Worm (Caenorhabditis elegans) whole organism, L2 larva: ENCODE measurements around the gene C23H3.2.

Experiments used
- C34F6.9 ChIP-seq: fragments of 150-350 bp; optimal IDR thresholded peaks from 2 replicates; lab custom pipeline; 2014; ENCODE audit warnings: missing biosample characterization, missing genetic modification characterization
- F13H6.1 ChIP-seq: sonication (generic microtip); optimal IDR thresholded peaks from 2 replicates; lab custom pipeline; 2016; ENCODE audit warnings: missing genetic modification characterization, missing compliant biosample characterization
- R02D3.7 ChIP-seq: fragments of 150-350 bp; optimal IDR thresholded peaks from 2 replicates; lab custom pipeline; 2014; ENCODE audit warnings: missing biosample characterization, missing genetic modification characterization
- Y55F3AM.14 ChIP-seq: fragments of 200-800 bp; sonication (Bioruptor generic); optimal IDR thresholded peaks from 2 replicates; lab custom pipeline; 2018; ENCODE audit warnings: mild to moderate bottlenecking, missing genetic modification characterization, missing compliant biosample characterization
- ZK546.5 ChIP-seq: sonication (generic microtip); optimal IDR thresholded peaks from 2 replicates; lab custom pipeline; 2017; ENCODE audit warnings: missing biosample characterization, missing genetic modification characterization
- alr-1 ChIP-seq: fragments of 150-350 bp; optimal IDR thresholded peaks from 2 replicates; lab custom pipeline; 2014; ENCODE audit warnings: missing biosample characterization, missing genetic modification characterization
- aly-2 ChIP-seq: fragments of 150-350 bp; optimal IDR thresholded peaks from 2 replicates; lab custom pipeline; 2014; ENCODE audit warnings: missing biosample characterization, missing genetic modification characterization
- ama-1 ChIP-seq: fragments of 150-350 bp; optimal IDR thresholded peaks from 2 replicates; lab custom pipeline; 2018; ENCODE audit warnings: inconsistent platforms
- blmp-1 ChIP-seq: sonication (generic microtip); optimal IDR thresholded peaks from 2 replicates; lab custom pipeline; 2017; ENCODE audit warnings: missing genetic modification characterization, mild to moderate bottlenecking, missing compliant biosample characterization, antibody characterized with exemption, moderate library complexity; ENCODE audit not compliant: insufficient read depth
- ceh-82 ChIP-seq: fragments of 150-350 bp; optimal IDR thresholded peaks from 2 replicates; lab custom pipeline; 2014; ENCODE audit warnings: missing biosample characterization, missing genetic modification characterization
- crh-2 ChIP-seq: sonication (generic microtip); optimal IDR thresholded peaks from 2 replicates; lab custom pipeline; 2017; ENCODE audit warnings: missing biosample characterization, missing genetic modification characterization
- dmd-4 ChIP-seq: sonication (generic microtip); optimal IDR thresholded peaks from 2 replicates; lab custom pipeline; 2017; ENCODE audit warnings: missing biosample characterization, missing genetic modification characterization
- egl-27 ChIP-seq: sonication (generic microtip); optimal IDR thresholded peaks from 3 replicates; lab custom pipeline; 2017; ENCODE audit warnings: missing biosample characterization, missing genetic modification reagents, missing genetic modification characterization
- elt-1 ChIP-seq: fragments of 150-350 bp; optimal IDR thresholded peaks from 2 replicates; lab custom pipeline; 2014; ENCODE audit warnings: missing biosample characterization, missing genetic modification characterization
- elt-3 ChIP-seq: sonication (generic microtip); optimal IDR thresholded peaks from 2 replicates; lab custom pipeline; 2017; ENCODE audit warnings: missing biosample characterization, missing genetic modification characterization
- fos-1 ChIP-seq: fragments of 150-350 bp; optimal IDR thresholded peaks from 2 replicates; lab custom pipeline; 2014; ENCODE audit warnings: missing biosample characterization, missing genetic modification characterization
- lin-11 ChIP-seq: fragments of 150-350 bp; sonication (generic microtip); optimal IDR thresholded peaks from 2 replicates; lab custom pipeline; 2014; ENCODE audit warnings: missing biosample characterization, missing genetic modification characterization, inconsistent platforms, mixed read lengths
- lin-13 ChIP-seq: fragments of 150-350 bp; optimal IDR thresholded peaks from 2 replicates; lab custom pipeline; 2014; ENCODE audit warnings: missing biosample characterization, missing genetic modification reagents, missing genetic modification characterization
- lin-39 ChIP-seq: fragments of 150-350 bp; optimal IDR thresholded peaks from 2 replicates; lab custom pipeline; 2014; ENCODE audit warnings: missing biosample characterization, missing genetic modification reagents, missing genetic modification characterization
- lsy-2 ChIP-seq, 2 experiments: fragments of 150-350 bp in 1 of 2; sonication (generic microtip) in 1 of 2; optimal IDR thresholded peaks; 2 replicates each; lab custom pipeline; 2014 to 2017; ENCODE audit warnings: missing biosample characterization in 2 of 2, missing genetic modification characterization in 2 of 2
- mab-5 ChIP-seq: fragments of 150-350 bp; optimal IDR thresholded peaks from 2 replicates; lab custom pipeline; 2014; ENCODE audit warnings: missing biosample characterization, missing genetic modification characterization
- mbf-1 ChIP-seq: sonication (generic microtip); optimal IDR thresholded peaks from 2 replicates; lab custom pipeline; 2017; ENCODE audit warnings: missing biosample characterization, missing genetic modification characterization
- mdl-1 ChIP-seq, 2 experiments: fragments of 150-350 bp in 1 of 2; sonication (generic microtip) in 1 of 2; optimal IDR thresholded peaks; 2 replicates each; lab custom pipeline; 2017; ENCODE audit warnings: missing biosample characterization in 2 of 2, missing genetic modification characterization in 2 of 2
- nhr-10 ChIP-seq: sonication (generic microtip); optimal IDR thresholded peaks from 2 replicates; lab custom pipeline; 2017; ENCODE audit warnings: missing biosample characterization, missing genetic modification characterization
- nhr-11 ChIP-seq: fragments of 150-350 bp; optimal IDR thresholded peaks from 2 replicates; lab custom pipeline; 2014; ENCODE audit warnings: missing biosample characterization, missing genetic modification characterization
- nhr-12 ChIP-seq: fragments of 150-350 bp; optimal IDR thresholded peaks from 2 replicates; lab custom pipeline; 2014; ENCODE audit warnings: missing biosample characterization, missing genetic modification characterization
- nhr-129 ChIP-seq: fragments of 150-350 bp; optimal IDR thresholded peaks from 2 replicates; lab custom pipeline; 2014; ENCODE audit warnings: missing biosample characterization, missing genetic modification characterization
- nhr-21 ChIP-seq: fragments of 150-350 bp; optimal IDR thresholded peaks from 2 replicates; lab custom pipeline; 2014; ENCODE audit warnings: missing biosample characterization, missing genetic modification characterization
- nhr-23 ChIP-seq: fragments of 150-350 bp; optimal IDR thresholded peaks from 2 replicates; lab custom pipeline; 2014; ENCODE audit warnings: missing biosample characterization, missing genetic modification reagents, missing genetic modification characterization
- nhr-237 ChIP-seq: fragments of 150-350 bp; optimal IDR thresholded peaks from 2 replicates; lab custom pipeline; 2014; ENCODE audit warnings: missing biosample characterization, missing genetic modification characterization
- nhr-25 ChIP-seq: fragments of 150-350 bp; sonication (generic microtip); optimal IDR thresholded peaks from 3 replicates; lab custom pipeline; 2014; ENCODE audit warnings: missing biosample characterization, missing genetic modification characterization
- nhr-6 ChIP-seq: fragments of 150-350 bp; optimal IDR thresholded peaks from 2 replicates; lab custom pipeline; 2014; ENCODE audit warnings: missing biosample characterization, missing genetic modification characterization
- nhr-77 ChIP-seq: fragments of 150-350 bp; optimal IDR thresholded peaks from 2 replicates; lab custom pipeline; 2014; ENCODE audit warnings: missing biosample characterization, missing genetic modification characterization
- sem-4 ChIP-seq: fragments of 150-350 bp; optimal IDR thresholded peaks from 2 replicates; lab custom pipeline; 2014; ENCODE audit warnings: missing biosample characterization, missing genetic modification reagents, missing genetic modification characterization
- sma-3 ChIP-seq: sonication (generic microtip); optimal IDR thresholded peaks from 2 replicates; lab custom pipeline; 2016; ENCODE audit warnings: missing genetic modification reagents, missing genetic modification characterization, missing compliant biosample characterization
- sma-9 ChIP-seq, 2 experiments: fragments of 150-350 bp in 1 of 2; sonication (generic microtip) in 1 of 2; optimal IDR thresholded peaks; 2 replicates each; lab custom pipeline; 2014 to 2016; ENCODE audit warnings: missing genetic modification characterization in 2 of 2, mild to moderate bottlenecking in 1 of 2, missing biosample characterization in 1 of 2, missing compliant biosample characterization in 1 of 2, missing genetic modification reagents in 1 of 2, moderate library complexity in 1 of 2
- snpc-4 ChIP-seq: fragments of 150-350 bp; optimal IDR thresholded peaks from 2 replicates; lab custom pipeline; 2014; ENCODE audit warnings: missing biosample characterization, missing genetic modification characterization
- unc-39 ChIP-seq: fragments of 150-350 bp; optimal IDR thresholded peaks from 2 replicates; lab custom pipeline; 2014; ENCODE audit warnings: missing biosample characterization, missing genetic modification characterization
- unc-55 ChIP-seq: fragments of 150-350 bp; sonication (generic microtip); optimal IDR thresholded peaks from 3 replicates; lab custom pipeline; 2014; ENCODE audit warnings: missing biosample characterization, missing genetic modification reagents, missing genetic modification characterization
- zag-1 ChIP-seq: fragments of 150-350 bp; optimal IDR thresholded peaks from 2 replicates; lab custom pipeline; 2014; ENCODE audit warnings: missing biosample characterization, missing genetic modification characterization
- ztf-1 ChIP-seq: fragments of 200-800 bp; sonication (Bioruptor generic); conservative IDR thresholded peaks from 2 replicates; pipeline ENCODE4 v1.3.6; 2022; ENCODE audit warnings: missing genetic modification characterization, missing compliant biosample characterization
- ztf-11 ChIP-seq: sonication (generic microtip); optimal IDR thresholded peaks from 2 replicates; lab custom pipeline; 2017; ENCODE audit warnings: missing biosample characterization, missing genetic modification characterization
- ztf-4 ChIP-seq: fragments of 150-350 bp; optimal IDR thresholded peaks from 2 replicates; lab custom pipeline; 2014; ENCODE audit warnings: missing biosample characterization, missing genetic modification characterization

Gene C23H3.2

ce11 chrII:87937-88336 is 26.8 kb downstream of the C23H3.2 start:
- no peak for TF ChIP-seq sma-9 (GFP tag; optimal IDR thresholded peaks at IDR 0.05; lab: Kevin White, UChicago)
- no peak for TF ChIP-seq sma-9 (tag; optimal IDR thresholded peaks at IDR 0.05; lab: Kevin White, UChicago)
- no peak for TF ChIP-seq nhr-12 (tag; lab: Kevin White, UChicago)
- TF ChIP-seq ZK546.5 (tag; lab: Kevin White, UChicago): no peak
- TF ChIP-seq nhr-25 (tag; lab: Kevin White, UChicago): no peak
- no peak for TF ChIP-seq sma-3
- TF ChIP-seq alr-1: no peak
- TF ChIP-seq lin-11 (tag; lab: Kevin White, UChicago): no peak
- TF ChIP-seq elt-3 (tag; lab: Kevin White, UChicago): no peak
- TF ChIP-seq ztf-4 (tag; lab: Kevin White, UChicago): no peak
- TF ChIP-seq nhr-10: no peak
- TF ChIP-seq, all 48 proteins: peak for 0

DNA sequence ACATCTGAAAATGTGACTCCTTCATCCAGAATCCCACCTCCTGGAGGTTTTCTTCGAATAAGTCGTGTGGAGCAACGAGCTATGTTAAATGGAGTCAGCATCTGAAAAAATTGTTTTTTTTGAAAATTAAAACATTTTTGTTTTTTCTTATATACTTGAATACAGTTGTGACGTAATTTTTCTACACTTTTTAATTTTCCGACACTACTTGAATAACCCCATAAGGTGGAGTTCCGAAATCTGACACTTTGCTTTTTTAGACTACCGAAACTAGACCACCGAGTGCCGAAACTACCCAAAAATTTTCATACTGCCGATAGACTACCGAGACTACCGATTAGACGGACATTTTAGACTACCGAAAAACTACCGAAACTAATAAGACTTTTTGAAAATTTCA is 30.3 kb downstream of the C23H3.2 start, which contains the start of gene mcat-1:
mcat-1 (minus strand) TSS at position 101 of the 400 bp plus-strand sequence.
- TF ChIP-seq blmp-1 (tag; lab: Kevin White, UChicago): no peak
- no peak for TF ChIP-seq crh-2 (tag; lab: Kevin White, UChicago)
- no peak for TF ChIP-seq R02D3.7 (tag; lab: Kevin White, UChicago)
- TF ChIP-seq alr-1: no peak
- TF ChIP-seq nhr-25 (tag; lab: Kevin White, UChicago): no peak
- no peak for TF ChIP-seq nhr-6 (tag; lab: Kevin White, UChicago)
- TF ChIP-seq mdl-1 (tag; optimal IDR thresholded peaks at IDR 0.05; lab: Kevin White, UChicago): no peak

ce11 chrII:95177-95576 is 34.1 kb downstream of the C23H3.2 start, which contains the start of gene C50D2.7:
C50D2.7 (minus strand) TSS chrII:95277.
- TF ChIP-seq dmd-4 (no peak), ztf-4 (tag; lab: Kevin White, UChicago) (no peak), Y55F3AM.14 (GFP tag; lab: Kevin White, UChicago) (no peak), ama-1 (lab: Kevin White, UChicago) (no peak), unc-39 (tag; lab: Kevin White, UChicago) (no peak), nhr-77 (tag; lab: Kevin White, UChicago) (no peak), nhr-10 (no peak), C34F6.9 (no peak), nhr-12 (tag; lab: Kevin White, UChicago) (no peak), elt-3 (tag; lab: Kevin White, UChicago) (no peak), nhr-21 (tag; lab: Kevin White, UChicago) (no peak), nhr-237 (tag; lab: Kevin White, UChicago) (no peak), R02D3.7 (tag; lab: Kevin White, UChicago) (no peak)

ce11 chrII:97992-98763 is 37.1 kb downstream of the C23H3.2 start, which contains the start of the genes luc-7L3 and sftb-6:
luc-7L3 (minus strand) TSS chrII:98027.
sftb-6 (plus strand) TSS chrII:98404.
- TF ChIP-seq snpc-4 (tag; lab: Kevin White, UChicago) (no peak), lin-39 (tag; lab: Kevin White, UChicago) (no peak), elt-3 (tag; lab: Kevin White, UChicago) (no peak), nhr-77 (tag; lab: Kevin White, UChicago) (no peak), F13H6.1 (tag; lab: Kevin White, UChicago) (no peak), mab-5 (tag; lab: Kevin White, UChicago) (no peak), nhr-129 (no peak), crh-2 (tag; lab: Kevin White, UChicago) (peak; percentile 40), blmp-1 (tag; lab: Kevin White, UChicago) (no peak), aly-2 (tag; lab: Kevin White, UChicago) (no peak), ztf-4 (tag; lab: Kevin White, UChicago) (no peak), lin-13 (GFP tag; lab: Kevin White, UChicago) (peak; percentile 57), unc-55 (GFP tag; lab: Kevin White, UChicago) (peak; percentile 74), sma-9 (GFP tag; optimal IDR thresholded peaks at IDR 0.05; lab: Kevin White, UChicago) (no peak), sma-9 (tag; optimal IDR thresholded peaks at IDR 0.05; lab: Kevin White, UChicago) (no peak), elt-1 (tag; lab: Kevin White, UChicago) (no peak), lsy-2 (tag; optimal IDR thresholded peaks at IDR 0.05; lab: Kevin White, UChicago) (peak; percentile 54 to 83), ZK546.5 (tag; lab: Kevin White, UChicago) (no peak), C34F6.9 (peak; percentile 78), nhr-23 (tag; lab: Kevin White, UChicago) (no peak), dmd-4 (no peak), Y55F3AM.14 (GFP tag; lab: Kevin White, UChicago) (no peak), lin-11 (tag; lab: Kevin White, UChicago) (no peak), nhr-25 (tag; lab: Kevin White, UChicago) (peak; percentile 43), nhr-11 (no peak), alr-1 (no peak), sma-3 (peak; percentile 52), sem-4 (tag; lab: Kevin White, UChicago) (no peak), mbf-1 (tag; lab: Kevin White, UChicago) (no peak), zag-1 (tag; lab: Kevin White, UChicago) (no peak), egl-27 (tag; lab: Kevin White, UChicago) (no peak), ceh-82 (tag; lab: Kevin White, UChicago) (no peak), ztf-1 (GFP tag; lab: Robert Waterston, UW) (no peak), fos-1 (no peak), R02D3.7 (tag; lab: Kevin White, UChicago) (peak; percentile 93), ztf-11 (no peak)
